Worm (Caenorhabditis elegans) whole organism, young adult: ENCODE measurements around the gene C29F9.8.

Source experiments
- B0261.1 ChIP-seq: sonication (generic microtip); optimal IDR thresholded peaks from 2 replicates; lab custom pipeline; 2016; ENCODE audit warnings: mild to moderate bottlenecking, missing genetic modification characterization, moderate library complexity, missing compliant biosample characterization
- F37B4.10 ChIP-seq: fragments of 200-800 bp; sonication (Bioruptor generic); IDR thresholded peaks from 2 replicates; pipeline ENCODE4 v1.3.6; 2022; ENCODE audit warnings: missing genetic modification characterization, missing compliant biosample characterization
- F57A8.1 ChIP-seq: fragments of 200-800 bp; sonication (Bioruptor generic); optimal IDR thresholded peaks from 2 replicates; lab custom pipeline; 2018; ENCODE audit warnings: mild to moderate bottlenecking, missing genetic modification characterization, moderate library complexity, missing compliant biosample characterization
- T26A5.8 ChIP-seq: sonication (generic microtip); optimal IDR thresholded peaks from 2 replicates; lab custom pipeline; 2016; ENCODE audit warnings: missing genetic modification characterization, missing compliant biosample characterization
- cebp-1 ChIP-seq, 2 experiments: fragments of 200-800 bp in 1 of 2; sonication (Bioruptor generic) in 1 of 2; sonication (generic microtip) in 1 of 2; IDR thresholded peaks in 1 of 2; optimal IDR thresholded peaks in 1 of 2; 2 replicates each; pipeline versions ENCODE4 v1.3.6 to Lab custom; 2017 to 2022; ENCODE audit warnings: missing compliant biosample characterization in 2 of 2, missing genetic modification characterization in 2 of 2, mild to moderate bottlenecking in 1 of 2, missing genetic modification reagents in 1 of 2, moderate library complexity in 1 of 2
- madf-6 ChIP-seq: fragments of 200-800 bp; sonication (Bioruptor generic); IDR thresholded peaks from 2 replicates; pipeline ENCODE4 v1.3.6; 2022; ENCODE audit warnings: missing genetic modification reagents, missing genetic modification characterization, missing compliant biosample characterization
- mel-28 ChIP-seq: sonication (generic microtip); optimal IDR thresholded peaks from 2 replicates; lab custom pipeline; 2016; ENCODE audit warnings: borderline replicate concordance, mild to moderate bottlenecking, missing genetic modification characterization, missing compliant biosample characterization
- snpc-4 ChIP-seq, 5 experiments: fragments of 150-350 bp in 1 of 5; sonication (generic microtip) in 4 of 5; optimal IDR thresholded peaks; 2 replicates each; lab custom pipeline; 2014 to 2018; ENCODE audit warnings: missing genetic modification characterization in 5 of 5, missing biosample characterization in 3 of 5, antibody characterized with exemption in 2 of 5, mild to moderate bottlenecking in 2 of 5, missing compliant biosample characterization in 2 of 5, missing genotype in 2 of 5, moderate library complexity in 2 of 5, missing genetic modification reagents in 1 of 5

DNA sequence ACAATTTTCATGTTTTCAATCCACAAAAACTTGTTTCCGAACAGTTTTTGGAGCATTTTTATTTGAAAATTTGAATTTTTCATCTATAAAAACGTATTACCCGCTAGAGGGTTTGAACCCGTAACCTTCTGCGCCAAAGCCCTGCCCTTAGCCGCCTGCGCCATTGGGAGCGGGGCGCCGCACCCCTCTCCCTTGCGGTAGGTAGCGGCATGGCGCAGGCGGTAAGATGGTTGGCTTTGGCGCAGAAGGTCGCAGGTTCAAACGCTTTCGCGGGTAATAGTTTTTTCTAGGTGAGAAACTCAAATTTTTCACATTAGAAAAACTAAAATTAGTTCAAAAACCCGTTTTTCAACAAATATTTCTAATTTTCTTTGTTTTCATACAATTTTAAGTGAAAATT, 45.3 kb downstream of the C29F9.8 start:
- TF ChIP-seq F37B4.10 (no peak), cebp-1 (GFP tag; IDR thresholded peaks at IDR 0.05; lab: Robert Waterston, UW) (no peak), cebp-1 (tag; optimal IDR thresholded peaks at IDR 0.05; lab: Kevin White, UChicago) (no peak), madf-6 (GFP tag; lab: Robert Waterston, UW) (no peak), B0261.1 (no peak), F57A8.1 (GFP tag; lab: Kevin White, UChicago) (no peak), mel-28 (tag; lab: Kevin White, UChicago) (no peak), T26A5.8 (no peak), snpc-4 (GFP tag; optimal IDR thresholded peaks at IDR 0.05; lab: Kevin White, UChicago) (no peak), snpc-4 (tag; optimal IDR thresholded peaks at IDR 0.05; lab: Kevin White, UChicago) (no peak)
